Worm (Caenorhabditis elegans) whole organism, L4 larva: ENCODE measurements around the gene eef-1G.

Experiments used
- D1046.2 ChIP-seq: fragments of 200-800 bp; sonication (Bioruptor generic); IDR thresholded peaks from 2 replicates; pipeline ENCODE4 v1.3.6; 2022; ENCODE audit warnings: missing genetic modification characterization, missing compliant biosample characterization
- F49E8.2 ChIP-seq: sonication (generic microtip); optimal IDR thresholded peaks from 2 replicates; lab custom pipeline; 2016; ENCODE audit warnings: missing compliant biosample characterization, mild to moderate bottlenecking, missing genetic modification characterization, borderline replicate concordance
- R02D3.7 ChIP-seq: fragments of 150-350 bp; sonication (generic microtip); optimal IDR thresholded peaks from 3 replicates; lab custom pipeline; 2014; ENCODE audit warnings: missing biosample characterization, missing genetic modification characterization
- T26A8.4 ChIP-seq: fragments of 200-800 bp; sonication (Bioruptor generic); IDR thresholded peaks from 2 replicates; pipeline ENCODE4 v1.3.6; 2022; ENCODE audit warnings: missing genetic modification characterization, missing compliant biosample characterization
- ZK546.5 ChIP-seq, 2 experiments: sonication (generic microtip); optimal IDR thresholded peaks; 2 replicates each; lab custom pipeline; 2017; ENCODE audit warnings: missing biosample characterization in 2 of 2, missing genetic modification characterization in 2 of 2
- aly-2 ChIP-seq: sonication (generic microtip); optimal IDR thresholded peaks from 2 replicates; lab custom pipeline; 2018; ENCODE audit warnings: missing biosample characterization, missing genetic modification characterization
- ama-1 ChIP-seq: fragments of 150-350 bp; optimal IDR thresholded peaks from 2 replicates; lab custom pipeline; 2014; ENCODE audit warnings: inconsistent platforms, mixed read lengths
- ceh-20 ChIP-seq: fragments of 200-800 bp; sonication (Bioruptor generic); IDR thresholded peaks from 2 replicates; pipeline ENCODE4 v1.3.6; 2022; ENCODE audit warnings: missing genetic modification reagents, missing genetic modification characterization, missing compliant biosample characterization
- ceh-28 ChIP-seq: fragments of 150-350 bp; optimal IDR thresholded peaks from 2 replicates; lab custom pipeline; 2014; ENCODE audit warnings: missing biosample characterization, missing genetic modification reagents, missing genetic modification characterization
- ceh-44 ChIP-seq: fragments of 200-800 bp; sonication (Bioruptor generic); IDR thresholded peaks from 2 replicates; pipeline ENCODE4 v1.3.6; 2022; ENCODE audit warnings: missing genetic modification reagents, missing genetic modification characterization, missing compliant biosample characterization
- ceh-62 ChIP-seq: sonication (generic microtip); optimal IDR thresholded peaks from 2 replicates; lab custom pipeline; 2017; ENCODE audit warnings: missing biosample characterization, missing genetic modification characterization
- ceh-82 ChIP-seq: sonication (generic microtip); optimal IDR thresholded peaks from 2 replicates; lab custom pipeline; 2017; ENCODE audit warnings: missing biosample characterization, missing genetic modification characterization
- ces-1 ChIP-seq: fragments of 150-350 bp; sonication (generic microtip); optimal IDR thresholded peaks from 4 replicates; lab custom pipeline; 2014; ENCODE audit warnings: missing biosample characterization, missing genetic modification reagents, missing genetic modification characterization
- cey-2 ChIP-seq: sonication (generic microtip); optimal IDR thresholded peaks from 3 replicates; lab custom pipeline; 2017; ENCODE audit warnings: missing genetic modification characterization, mild to moderate bottlenecking, missing compliant biosample characterization, antibody characterized with exemption, borderline replicate concordance; ENCODE audit not compliant: insufficient read depth
- ctbp-1 ChIP-seq: fragments of 200-800 bp; sonication (Bioruptor generic); IDR thresholded peaks from 2 replicates; pipeline ENCODE4 v1.3.6; 2022; ENCODE audit warnings: missing genetic modification reagents, missing genetic modification characterization, missing compliant biosample characterization
- daf-12 ChIP-seq: fragments of 150-350 bp; optimal IDR thresholded peaks from 2 replicates; lab custom pipeline; 2014; ENCODE audit warnings: missing biosample characterization, missing genetic modification reagents, missing genetic modification characterization
- daf-19 ChIP-seq: fragments of 200-800 bp; sonication (Bioruptor generic); conservative IDR thresholded peaks from 2 replicates; pipeline ENCODE4 v1.3.6; 2022; ENCODE audit warnings: missing genetic modification characterization, missing compliant biosample characterization
- dmd-6 ChIP-seq: fragments of 200-800 bp; sonication (Bioruptor generic); IDR thresholded peaks from 2 replicates; pipeline ENCODE4 v1.3.6; 2022; ENCODE audit warnings: missing genetic modification reagents, missing genetic modification characterization, missing compliant biosample characterization
- dmd-8 ChIP-seq: fragments of 200-800 bp; sonication (Bioruptor generic); IDR thresholded peaks from 2 replicates; pipeline ENCODE4 v1.3.6; 2022; ENCODE audit warnings: missing genetic modification characterization, missing compliant biosample characterization
- dve-1 ChIP-seq: sonication (generic microtip); optimal IDR thresholded peaks from 2 replicates; lab custom pipeline; 2017; ENCODE audit warnings: antibody characterized with exemption, mild to moderate bottlenecking, missing genetic modification characterization, missing compliant biosample characterization; ENCODE audit not compliant: insufficient read depth
- egl-27 ChIP-seq: sonication (generic microtip); optimal IDR thresholded peaks from 3 replicates; lab custom pipeline; 2017; ENCODE audit warnings: missing biosample characterization, missing genetic modification reagents, missing genetic modification characterization
- gei-8 ChIP-seq: fragments of 200-800 bp; sonication (Bioruptor generic); optimal IDR thresholded peaks from 2 replicates; lab custom pipeline; 2018; ENCODE audit warnings: mild to moderate bottlenecking, missing genetic modification characterization, missing compliant biosample characterization
- hlh-11 ChIP-seq: fragments of 200-800 bp; sonication (Bioruptor generic); optimal IDR thresholded peaks from 2 replicates; lab custom pipeline; 2018; ENCODE audit warnings: mild to moderate bottlenecking, missing genetic modification characterization, missing compliant biosample characterization
- hmg-1.1 ChIP-seq: fragments of 200-800 bp; sonication (Bioruptor generic); IDR thresholded peaks from 2 replicates; pipeline ENCODE4 v1.3.6; 2022; ENCODE audit warnings: missing genetic modification reagents, missing genetic modification characterization, missing compliant biosample characterization
- jun-1 ChIP-seq: fragments of 150-350 bp; optimal IDR thresholded peaks from 2 replicates; lab custom pipeline; 2014; ENCODE audit warnings: missing biosample characterization, missing genetic modification reagents, missing genetic modification characterization
- lim-7 ChIP-seq: fragments of 200-800 bp; sonication (Bioruptor generic); IDR thresholded peaks from 2 replicates; pipeline ENCODE4 v1.3.6; 2022; ENCODE audit warnings: missing genetic modification characterization, missing compliant biosample characterization
- lin-15B ChIP-seq: fragments of 150-350 bp; sonication (generic microtip); optimal IDR thresholded peaks from 3 replicates; lab custom pipeline; 2014; ENCODE audit warnings: missing biosample characterization, missing genetic modification characterization
- lin-38 ChIP-seq: fragments of 200-800 bp; sonication (Bioruptor generic); IDR thresholded peaks from 2 replicates; pipeline ENCODE4 v1.3.6; 2022; ENCODE audit warnings: missing genetic modification reagents, missing genetic modification characterization, missing compliant biosample characterization
- lsy-2 ChIP-seq, 2 experiments: fragments of 150-350 bp in 1 of 2; sonication (generic microtip) in 1 of 2; optimal IDR thresholded peaks; 2 replicates each; lab custom pipeline; 2014 to 2017; ENCODE audit warnings: missing biosample characterization in 2 of 2, missing genetic modification characterization in 2 of 2
- mdl-1 ChIP-seq, 2 experiments: fragments of 150-350 bp in 1 of 2; sonication (generic microtip) in 1 of 2; optimal IDR thresholded peaks; 2 replicates each; lab custom pipeline; 2014 to 2017; ENCODE audit warnings: missing biosample characterization in 2 of 2, missing genetic modification characterization in 2 of 2
- mdt-29 ChIP-seq: fragments of 200-800 bp; sonication (Bioruptor generic); IDR thresholded peaks from 2 replicates; pipeline ENCODE4 v1.3.6; 2022; ENCODE audit warnings: missing genetic modification reagents, missing genetic modification characterization, missing compliant biosample characterization
- mep-1 ChIP-seq: fragments of 150-350 bp; sonication (generic microtip); optimal IDR thresholded peaks from 3 replicates; lab custom pipeline; 2014; ENCODE audit warnings: missing biosample characterization, missing genetic modification characterization
- mxl-3 ChIP-seq: fragments of 200-800 bp; sonication (Bioruptor generic); optimal IDR thresholded peaks from 2 replicates; lab custom pipeline; 2018; ENCODE audit warnings: mild to moderate bottlenecking, missing genetic modification characterization, missing compliant biosample characterization
- nhr-10 ChIP-seq: fragments of 150-350 bp; optimal IDR thresholded peaks from 2 replicates; lab custom pipeline; 2014; ENCODE audit warnings: missing biosample characterization, missing genetic modification characterization
- nhr-111 ChIP-seq: fragments of 200-800 bp; sonication (Bioruptor generic); optimal IDR thresholded peaks from 2 replicates; lab custom pipeline; 2018; ENCODE audit warnings: mild to moderate bottlenecking, missing genetic modification characterization, missing compliant biosample characterization
- nhr-237 ChIP-seq: sonication (generic microtip); optimal IDR thresholded peaks from 2 replicates; lab custom pipeline; 2017; ENCODE audit warnings: missing biosample characterization, missing genetic modification characterization
- nhr-41 ChIP-seq: fragments of 200-800 bp; sonication (Bioruptor generic); IDR thresholded peaks from 2 replicates; pipeline ENCODE4 v1.3.6; 2022; ENCODE audit warnings: missing genetic modification reagents, missing genetic modification characterization, missing compliant biosample characterization
- nhr-76 ChIP-seq: fragments of 150-350 bp; optimal IDR thresholded peaks from 2 replicates; lab custom pipeline; 2014; ENCODE audit warnings: missing biosample characterization, missing genetic modification characterization
- nhr-77 ChIP-seq: fragments of 150-350 bp; optimal IDR thresholded peaks from 2 replicates; lab custom pipeline; 2014; ENCODE audit warnings: missing biosample characterization, missing genetic modification characterization
- pha-4 ChIP-seq, 2 experiments: fragments of 150-350 bp in 1 of 2; fragments of 200-800 bp in 1 of 2; sonication (Bioruptor generic) in 1 of 2; IDR thresholded peaks in 1 of 2; optimal IDR thresholded peaks in 1 of 2; 2 replicates each; pipeline versions ENCODE4 v1.3.6 to Lab custom; 2014 to 2022; ENCODE audit warnings: missing genetic modification characterization in 2 of 2, missing genetic modification reagents in 2 of 2, missing biosample characterization in 1 of 2, missing compliant biosample characterization in 1 of 2
- pqm-1 ChIP-seq: sonication (generic microtip); optimal IDR thresholded peaks from 2 replicates; lab custom pipeline; 2017; ENCODE audit warnings: missing biosample characterization, missing genetic modification characterization
- rbr-2 ChIP-seq: sonication (generic microtip); optimal IDR thresholded peaks from 2 replicates; lab custom pipeline; 2016; ENCODE audit warnings: missing genotype, missing genetic modification characterization, missing compliant biosample characterization
- snpc-1.2 ChIP-seq: fragments of 200-800 bp; sonication (Bioruptor generic); IDR thresholded peaks from 2 replicates; pipeline ENCODE4 v1.3.6; 2022; ENCODE audit warnings: missing genetic modification reagents, missing genetic modification characterization, missing compliant biosample characterization
- spr-3 ChIP-seq: fragments of 200-800 bp; sonication (Bioruptor generic); optimal IDR thresholded peaks from 2 replicates; lab custom pipeline; 2018; ENCODE audit warnings: mild to moderate bottlenecking, missing genetic modification characterization, missing compliant biosample characterization
- tag-97 ChIP-seq: fragments of 200-800 bp; sonication (Bioruptor generic); IDR thresholded peaks from 2 replicates; pipeline ENCODE4 v1.3.6; 2022; ENCODE audit warnings: missing genetic modification characterization, missing compliant biosample characterization
- unc-130 ChIP-seq: sonication (generic microtip); optimal IDR thresholded peaks from 2 replicates; lab custom pipeline; 2016; ENCODE audit warnings: missing genetic modification reagents, missing genetic modification characterization, missing compliant biosample characterization
- unc-62 ChIP-seq, 3 experiments: fragments of 150-350 bp in 1 of 3; sonication (generic microtip); optimal IDR thresholded peaks in 2 of 3; peaks in 1 of 3; 1 replicate in 1 of 3; 2 replicates in 2 of 3; lab custom pipeline; 2014 to 2017; ENCODE audit warnings: missing biosample characterization in 3 of 3, missing genetic modification characterization in 3 of 3, missing genetic modification reagents in 3 of 3, missing genotype in 1 of 3
- zfp-3 ChIP-seq: fragments of 200-800 bp; sonication (Bioruptor generic); conservative IDR thresholded peaks from 2 replicates; pipeline ENCODE4 v1.3.6; 2022; ENCODE audit warnings: missing genetic modification reagents, missing genetic modification characterization, missing compliant biosample characterization
- zip-11 ChIP-seq: fragments of 200-800 bp; sonication (Bioruptor generic); IDR thresholded peaks from 2 replicates; pipeline ENCODE4 v1.3.6; 2022; ENCODE audit warnings: missing genetic modification characterization, missing compliant biosample characterization
- zip-2 ChIP-seq: fragments of 150-350 bp; optimal IDR thresholded peaks from 2 replicates; lab custom pipeline; 2014; ENCODE audit warnings: missing biosample characterization, missing genetic modification characterization
- ztf-11 ChIP-seq: fragments of 150-350 bp; optimal IDR thresholded peaks from 2 replicates; lab custom pipeline; 2014; ENCODE audit warnings: missing biosample characterization, missing genetic modification characterization

Gene eef-1G

ce11 chrV:10961448-10961870 lies 4.1 kb upstream of the eef-1G start (continued):
- TF ChIP-seq ceh-28 (tag; lab: Kevin White, UChicago) (no peak), ctbp-1 (GFP tag; lab: Robert Waterston, UW) (peak; percentile 84), nhr-237 (tag; lab: Kevin White, UChicago) (no peak), nhr-76 (tag; lab: Kevin White, UChicago) (no peak), mdl-1 (tag; optimal IDR thresholded peaks at IDR 0.05; lab: Kevin White, UChicago) (peak in 1 of 2 experiments; percentile 2), mep-1 (peak; percentile 60), ama-1 (peak; percentile 6), mxl-3 (GFP tag; lab: Kevin White, UChicago) (peak; percentile 29), unc-62 (GFP tag; optimal IDR thresholded peaks at IDR 0.05 in 1 of 2; lab: Kevin White, UChicago) (no peak), unc-62 (tag; optimal IDR thresholded peaks at IDR 0.05; lab: Kevin White, UChicago) (no peak), zfp-3 (GFP tag; lab: Robert Waterston, UW) (no peak), dmd-6 (GFP tag; lab: Robert Waterston, UW) (peak; percentile 58), zip-11 (GFP tag; lab: Robert Waterston, UW) (no peak), lsy-2 (tag; optimal IDR thresholded peaks at IDR 0.05; lab: Kevin White, UChicago) (peak; percentile 24 to 57), daf-19 (GFP tag; lab: Robert Waterston, UW) (0 out of 2 replicates have a peak, but pooled peaks have one; percentile 38), snpc-1.2 (no peak), nhr-77 (tag; lab: Kevin White, UChicago) (no peak), dmd-8 (GFP tag; lab: Robert Waterston, UW) (no peak), nhr-10 (tag; lab: Kevin White, UChicago) (no peak), R02D3.7 (tag; lab: Kevin White, UChicago) (no peak), dve-1 (tag; lab: Kevin White, UChicago) (peak; percentile 52), mdt-29 (no peak), ceh-62 (no peak), lin-38 (peak; percentile 60), ces-1 (GFP tag; lab: Kevin White, UChicago) (peak; percentile 68), jun-1 (tag; lab: Kevin White, UChicago) (no peak), spr-3 (GFP tag; lab: Kevin White, UChicago) (no peak), ztf-11 (tag; lab: Kevin White, UChicago) (no peak), daf-12 (tag; lab: Kevin White, UChicago) (no peak), cey-2 (tag; lab: Kevin White, UChicago) (no peak), ceh-20 (peak; percentile 56), T26A8.4 (GFP tag; lab: Robert Waterston, UW) (no peak), F49E8.2 (tag; lab: Kevin White, UChicago) (no peak), lin-15B (no peak), tag-97 (GFP tag; lab: Robert Waterston, UW) (no peak), zip-2 (tag; lab: Kevin White, UChicago) (no peak), rbr-2 (tag; lab: Kevin White, UChicago) (peak; percentile 65), hlh-11 (peak; percentile 84), pqm-1 (tag; lab: Kevin White, UChicago) (no peak), D1046.2 (GFP tag; lab: Robert Waterston, UW) (0 out of 2 replicates have a peak, but pooled peaks have one; percentile 10), nhr-41 (GFP tag; lab: Robert Waterston, UW) (0 out of 2 replicates have a peak, but pooled peaks have one; percentile 32), hmg-1.1 (GFP tag; lab: Robert Waterston, UW) (peak; percentile 64; the same call in 1 of the 2 replicates), ceh-44 (GFP tag; lab: Robert Waterston, UW) (no peak), ceh-82 (no peak), unc-130 (GFP tag; lab: Kevin White, UChicago) (no peak), ZK546.5 (tag; optimal IDR thresholded peaks at IDR 0.05; lab: Kevin White, UChicago) (no peak), aly-2 (tag; lab: Kevin White, UChicago) (no peak), nhr-111 (no peak), lim-7 (GFP tag; lab: Robert Waterston, UW) (no peak), egl-27 (tag; lab: Kevin White, UChicago) (no peak), pha-4 (GFP tag; IDR thresholded peaks at IDR 0.05; lab: Robert Waterston, UW) (no peak), pha-4 (tag; optimal IDR thresholded peaks at IDR 0.05; lab: Kevin White, UChicago) (no peak), gei-8 (GFP tag; lab: Kevin White, UChicago) (no peak)
